Worm (Caenorhabditis elegans) whole organism, L4 larva: Measurements from ENCODE around the gene snet-1.
A peak's percentile ranks its signal among the peaks of the same experiment; 100 is the strongest.

Source experiments
- F10B5.3 ChIP-seq: sonication (generic microtip); optimal IDR thresholded peaks from 2 replicates; lab custom pipeline; 2016; ENCODE audit warnings: mild to moderate bottlenecking, missing genetic modification characterization, missing compliant biosample characterization
- F49E8.2 ChIP-seq: sonication (generic microtip); optimal IDR thresholded peaks from 2 replicates; lab custom pipeline; 2016; ENCODE audit warnings: missing compliant biosample characterization, mild to moderate bottlenecking, missing genetic modification characterization, borderline replicate concordance
- Y105C5A.15 ChIP-seq: fragments of 200-800 bp; sonication (Bioruptor generic); IDR thresholded peaks from 2 replicates; pipeline ENCODE4 v1.3.6; 2022; ENCODE audit warnings: missing genetic modification characterization, missing compliant biosample characterization
- Y75B8A.6 ChIP-seq: fragments of 200-800 bp; sonication (Bioruptor generic); IDR thresholded peaks from 2 replicates; pipeline ENCODE4 v1.3.6; 2022; ENCODE audit warnings: missing genetic modification reagents, missing genetic modification characterization, missing compliant biosample characterization
- ZK337.2 ChIP-seq: fragments of 200-800 bp; sonication (Bioruptor generic); IDR thresholded peaks from 2 replicates; pipeline ENCODE4 v1.3.6; 2022; ENCODE audit warnings: missing genetic modification reagents, missing genetic modification characterization, missing compliant biosample characterization
- aha-1 ChIP-seq: fragments of 150-350 bp; peaks from one replicate; lab custom pipeline; 2014; ENCODE audit warnings: missing biosample characterization, missing genetic modification characterization
- daf-8 ChIP-seq: fragments of 200-800 bp; sonication (Bioruptor generic); IDR thresholded peaks from 2 replicates; pipeline ENCODE4 v1.3.6; 2022; ENCODE audit warnings: missing genetic modification characterization, missing compliant biosample characterization
- dmd-6 ChIP-seq: fragments of 200-800 bp; sonication (Bioruptor generic); IDR thresholded peaks from 2 replicates; pipeline ENCODE4 v1.3.6; 2022; ENCODE audit warnings: missing genetic modification reagents, missing genetic modification characterization, missing compliant biosample characterization
- dmd-9 ChIP-seq: fragments of 200-800 bp; sonication (Bioruptor generic); IDR thresholded peaks from 2 replicates; pipeline ENCODE4 v1.3.6; 2022; ENCODE audit warnings: missing genetic modification reagents, missing genetic modification characterization, missing compliant biosample characterization
- dpl-1 ChIP-seq: fragments of 150-350 bp; optimal IDR thresholded peaks from 2 replicates; lab custom pipeline; 2014; ENCODE audit warnings: missing biosample characterization, missing genetic modification reagents, missing genetic modification characterization
- dve-1 ChIP-seq: sonication (generic microtip); optimal IDR thresholded peaks from 2 replicates; lab custom pipeline; 2017; ENCODE audit warnings: antibody characterized with exemption, mild to moderate bottlenecking, missing genetic modification characterization, missing compliant biosample characterization; ENCODE audit not compliant: insufficient read depth
- fkh-10 ChIP-seq: fragments of 150-350 bp; optimal IDR thresholded peaks from 2 replicates; lab custom pipeline; 2014; ENCODE audit warnings: missing biosample characterization, missing genetic modification reagents, missing genetic modification characterization
- hif-1 ChIP-seq, 2 experiments: sonication (generic microtip); optimal IDR thresholded peaks; 2 replicates each; lab custom pipeline; 2016 to 2017; ENCODE audit warnings: missing compliant biosample characterization in 2 of 2, missing genetic modification characterization in 2 of 2, missing genetic modification reagents in 2 of 2, missing genotype in 2 of 2, mild to moderate bottlenecking in 1 of 2
- hlh-11 ChIP-seq: fragments of 200-800 bp; sonication (Bioruptor generic); optimal IDR thresholded peaks from 2 replicates; lab custom pipeline; 2018; ENCODE audit warnings: mild to moderate bottlenecking, missing genetic modification characterization, missing compliant biosample characterization
- hlh-30 ChIP-seq: sonication (generic microtip); optimal IDR thresholded peaks from 2 replicates; lab custom pipeline; 2017; ENCODE audit warnings: antibody characterized with exemption, mild to moderate bottlenecking, missing genetic modification characterization, missing compliant biosample characterization; ENCODE audit not compliant: insufficient read depth
- hmg-1.1 ChIP-seq: fragments of 200-800 bp; sonication (Bioruptor generic); IDR thresholded peaks from 2 replicates; pipeline ENCODE4 v1.3.6; 2022; ENCODE audit warnings: missing genetic modification reagents, missing genetic modification characterization, missing compliant biosample characterization
- jun-1 ChIP-seq: fragments of 150-350 bp; optimal IDR thresholded peaks from 2 replicates; lab custom pipeline; 2014; ENCODE audit warnings: missing biosample characterization, missing genetic modification reagents, missing genetic modification characterization
- lin-38 ChIP-seq: fragments of 200-800 bp; sonication (Bioruptor generic); IDR thresholded peaks from 2 replicates; pipeline ENCODE4 v1.3.6; 2022; ENCODE audit warnings: missing genetic modification reagents, missing genetic modification characterization, missing compliant biosample characterization
- lin-39 ChIP-seq: fragments of 150-350 bp; optimal IDR thresholded peaks from 2 replicates; lab custom pipeline; 2014; ENCODE audit warnings: missing biosample characterization, missing genetic modification reagents, missing genetic modification characterization
- lsy-2 ChIP-seq, 2 experiments: fragments of 150-350 bp in 1 of 2; sonication (generic microtip) in 1 of 2; optimal IDR thresholded peaks; 2 replicates each; lab custom pipeline; 2014 to 2017; ENCODE audit warnings: missing biosample characterization in 2 of 2, missing genetic modification characterization in 2 of 2
- mdl-1 ChIP-seq, 2 experiments: fragments of 150-350 bp in 1 of 2; sonication (generic microtip) in 1 of 2; optimal IDR thresholded peaks; 2 replicates each; lab custom pipeline; 2014 to 2017; ENCODE audit warnings: missing biosample characterization in 2 of 2, missing genetic modification characterization in 2 of 2
- mep-1 ChIP-seq: fragments of 150-350 bp; sonication (generic microtip); optimal IDR thresholded peaks from 3 replicates; lab custom pipeline; 2014; ENCODE audit warnings: missing biosample characterization, missing genetic modification characterization
- mes-2 ChIP-seq: sonication (generic microtip); optimal IDR thresholded peaks from 2 replicates; lab custom pipeline; 2016; ENCODE audit warnings: missing genotype, mild to moderate bottlenecking, missing genetic modification characterization, missing compliant biosample characterization; ENCODE audit not compliant: poor library complexity, severe bottlenecking
- mxl-3 ChIP-seq: fragments of 200-800 bp; sonication (Bioruptor generic); optimal IDR thresholded peaks from 2 replicates; lab custom pipeline; 2018; ENCODE audit warnings: mild to moderate bottlenecking, missing genetic modification characterization, missing compliant biosample characterization
- nhr-10 ChIP-seq: fragments of 150-350 bp; optimal IDR thresholded peaks from 2 replicates; lab custom pipeline; 2014; ENCODE audit warnings: missing biosample characterization, missing genetic modification characterization
- nhr-11 ChIP-seq: fragments of 150-350 bp; optimal IDR thresholded peaks from 2 replicates; lab custom pipeline; 2014; ENCODE audit warnings: missing biosample characterization, missing genetic modification characterization
- nhr-28 ChIP-seq: fragments of 150-350 bp; optimal IDR thresholded peaks from 2 replicates; lab custom pipeline; 2014; ENCODE audit warnings: missing biosample characterization, missing genetic modification characterization
- nhr-6 ChIP-seq: fragments of 150-350 bp; optimal IDR thresholded peaks from 2 replicates; lab custom pipeline; 2014; ENCODE audit warnings: missing biosample characterization, missing genetic modification characterization
- nhr-76 ChIP-seq: fragments of 150-350 bp; optimal IDR thresholded peaks from 2 replicates; lab custom pipeline; 2014; ENCODE audit warnings: missing biosample characterization, missing genetic modification characterization
- nhr-77 ChIP-seq: fragments of 150-350 bp; optimal IDR thresholded peaks from 2 replicates; lab custom pipeline; 2014; ENCODE audit warnings: missing biosample characterization, missing genetic modification characterization
- php-3 ChIP-seq: fragments of 200-800 bp; sonication (Bioruptor generic); IDR thresholded peaks from 2 replicates; pipeline ENCODE4 v1.3.6; 2022; ENCODE audit warnings: missing genetic modification reagents, missing genetic modification characterization, missing compliant biosample characterization
- pqm-1 ChIP-seq: sonication (generic microtip); optimal IDR thresholded peaks from 2 replicates; lab custom pipeline; 2017; ENCODE audit warnings: missing biosample characterization, missing genetic modification characterization
- rbr-2 ChIP-seq: sonication (generic microtip); optimal IDR thresholded peaks from 2 replicates; lab custom pipeline; 2016; ENCODE audit warnings: missing genotype, missing genetic modification characterization, missing compliant biosample characterization
- set-16 ChIP-seq: fragments of 200-800 bp; sonication (Bioruptor generic); IDR thresholded peaks from 2 replicates; pipeline ENCODE4 v1.3.6; 2022; ENCODE audit warnings: missing genetic modification reagents, missing genetic modification characterization, missing compliant biosample characterization
- snpc-1.2 ChIP-seq: fragments of 200-800 bp; sonication (Bioruptor generic); IDR thresholded peaks from 2 replicates; pipeline ENCODE4 v1.3.6; 2022; ENCODE audit warnings: missing genetic modification reagents, missing genetic modification characterization, missing compliant biosample characterization
- spr-1 ChIP-seq: sonication (generic microtip); optimal IDR thresholded peaks from 2 replicates; lab custom pipeline; 2016; ENCODE audit warnings: mild to moderate bottlenecking, missing genetic modification characterization, missing compliant biosample characterization
- unc-39 ChIP-seq: sonication (generic microtip); optimal IDR thresholded peaks from 2 replicates; lab custom pipeline; 2017; ENCODE audit warnings: missing biosample characterization, missing genetic modification characterization
- unc-62 ChIP-seq, 3 experiments: fragments of 150-350 bp in 1 of 3; sonication (generic microtip); optimal IDR thresholded peaks in 2 of 3; peaks in 1 of 3; 1 replicate in 1 of 3; 2 replicates in 2 of 3; lab custom pipeline; 2014 to 2017; ENCODE audit warnings: missing biosample characterization in 3 of 3, missing genetic modification characterization in 3 of 3, missing genetic modification reagents in 3 of 3, missing genotype in 1 of 3
- zfp-3 ChIP-seq: fragments of 200-800 bp; sonication (Bioruptor generic); conservative IDR thresholded peaks from 2 replicates; pipeline ENCODE4 v1.3.6; 2022; ENCODE audit warnings: missing genetic modification reagents, missing genetic modification characterization, missing compliant biosample characterization
- zip-2 ChIP-seq: fragments of 150-350 bp; optimal IDR thresholded peaks from 2 replicates; lab custom pipeline; 2014; ENCODE audit warnings: missing biosample characterization, missing genetic modification characterization
- ztf-11 ChIP-seq: fragments of 150-350 bp; optimal IDR thresholded peaks from 2 replicates; lab custom pipeline; 2014; ENCODE audit warnings: missing biosample characterization, missing genetic modification characterization
- ztf-7 ChIP-seq: fragments of 150-350 bp; optimal IDR thresholded peaks from 2 replicates; lab custom pipeline; 2014; ENCODE audit warnings: missing biosample characterization, missing genetic modification characterization

Gene snet-1

DNA sequence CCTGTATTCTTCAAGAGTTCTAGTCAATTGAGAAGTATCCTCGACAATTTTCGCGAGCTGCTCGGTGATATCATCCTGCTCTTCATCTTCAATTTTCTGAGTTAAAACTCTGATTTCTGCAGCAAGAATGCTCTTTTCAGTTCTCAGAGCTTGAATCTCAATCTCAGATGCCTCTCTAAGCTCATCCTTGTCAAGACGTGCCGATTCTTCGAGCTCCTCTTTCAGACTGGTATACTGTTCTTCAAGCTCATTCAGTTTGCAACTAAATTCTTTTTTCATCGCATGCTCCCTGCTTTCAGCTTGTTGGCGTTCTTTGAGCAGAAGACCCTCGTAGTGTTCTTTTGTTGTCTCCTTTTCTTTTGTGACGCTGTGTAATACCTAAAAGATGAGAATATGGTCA is 17.7 kb upstream of the snet-1 start:
- TF ChIP-seq dmd-9 (no peak), unc-62 (GFP tag; optimal IDR thresholded peaks at IDR 0.05 in 1 of 2; lab: Kevin White, UChicago) (peak in 1 of 2 experiments; percentile 56), unc-62 (tag; optimal IDR thresholded peaks at IDR 0.05; lab: Kevin White, UChicago) (no peak)

DNA sequence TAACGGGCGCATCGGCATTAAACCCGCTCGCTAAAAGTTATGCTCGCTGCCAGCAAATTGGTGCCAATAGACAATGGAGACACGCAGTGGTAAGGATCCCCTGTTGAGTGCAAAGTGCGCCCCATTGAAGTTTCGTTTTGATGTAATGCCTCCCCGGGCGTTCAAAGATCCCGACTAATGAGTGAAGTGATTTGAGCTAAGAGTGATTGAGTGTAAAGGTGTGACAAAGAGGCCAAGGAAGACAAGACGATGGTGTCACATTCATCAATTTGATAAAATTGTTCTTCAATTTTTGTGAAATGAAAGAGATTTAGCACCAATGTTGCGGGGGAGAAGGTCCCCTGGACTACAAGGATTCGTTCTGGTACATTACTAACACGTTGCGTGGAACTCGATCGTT is 14.3 kb upstream of the snet-1 start:
- no peak for TF ChIP-seq jun-1 (tag; lab: Kevin White, UChicago)
- no peak for TF ChIP-seq Y75B8A.6 (GFP tag; lab: Robert Waterston, UW)
- no peak for TF ChIP-seq F49E8.2 (tag; lab: Kevin White, UChicago)
- TF ChIP-seq ZK337.2 (GFP tag; lab: Robert Waterston, UW) = no peak
- TF ChIP-seq nhr-76 = no peak
- TF ChIP-seq php-3 (GFP tag; lab: Robert Waterston, UW) = no peak
- no peak for TF ChIP-seq snpc-1.2 (GFP tag; lab: Robert Waterston, UW)
- TF ChIP-seq F10B5.3 (tag; lab: Kevin White, UChicago) = no peak
- no peak for TF ChIP-seq Y105C5A.15 (GFP tag; lab: Robert Waterston, UW)
- TF ChIP-seq ztf-7 = no peak
- TF ChIP-seq ztf-11 (tag; lab: Kevin White, UChicago) = no peak

DNA sequence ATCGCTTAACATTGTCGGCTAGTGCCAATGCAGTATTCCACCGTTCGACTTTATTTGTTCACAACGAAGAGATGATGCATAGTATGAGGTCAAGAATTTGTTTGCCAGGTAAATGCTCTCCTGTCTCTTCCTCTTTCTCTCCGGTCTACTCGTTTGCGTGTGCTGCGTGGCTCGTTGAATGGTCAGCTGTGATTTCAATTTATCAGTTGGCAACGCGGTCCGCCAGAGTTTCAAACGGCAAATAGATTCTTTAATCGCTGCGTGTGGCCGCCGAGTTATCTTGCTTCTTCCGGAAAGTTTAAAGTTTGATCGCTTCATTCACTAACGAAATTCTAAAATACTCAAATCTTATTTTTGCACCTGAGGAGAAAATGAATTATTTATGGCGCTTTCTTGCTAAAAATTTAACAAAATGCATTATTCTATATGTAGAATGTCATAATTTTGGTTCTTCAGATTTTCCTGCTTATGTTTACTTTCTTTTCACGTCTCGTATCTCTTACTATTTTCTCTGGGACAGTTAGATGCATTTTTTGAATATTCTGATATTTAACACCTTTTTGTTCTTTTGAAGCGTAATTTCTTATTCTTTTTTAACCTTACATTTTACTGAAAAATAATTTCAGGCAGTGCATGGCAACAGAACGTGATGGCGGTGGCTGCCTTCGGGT is 11.9 kb upstream of the snet-1 start, which contains the start of gene tsp-17:
Gene tsp-17 (plus strand): TSS at position 621 of the 671 bp plus-strand sequence.
- TF ChIP-seq aha-1 (peak; percentile 91), unc-39 (tag; lab: Kevin White, UChicago) (no peak), mes-2 (tag; lab: Kevin White, UChicago) (peak; percentile 15), spr-1 (tag; lab: Kevin White, UChicago) (no peak), nhr-10 (no peak)

DNA sequence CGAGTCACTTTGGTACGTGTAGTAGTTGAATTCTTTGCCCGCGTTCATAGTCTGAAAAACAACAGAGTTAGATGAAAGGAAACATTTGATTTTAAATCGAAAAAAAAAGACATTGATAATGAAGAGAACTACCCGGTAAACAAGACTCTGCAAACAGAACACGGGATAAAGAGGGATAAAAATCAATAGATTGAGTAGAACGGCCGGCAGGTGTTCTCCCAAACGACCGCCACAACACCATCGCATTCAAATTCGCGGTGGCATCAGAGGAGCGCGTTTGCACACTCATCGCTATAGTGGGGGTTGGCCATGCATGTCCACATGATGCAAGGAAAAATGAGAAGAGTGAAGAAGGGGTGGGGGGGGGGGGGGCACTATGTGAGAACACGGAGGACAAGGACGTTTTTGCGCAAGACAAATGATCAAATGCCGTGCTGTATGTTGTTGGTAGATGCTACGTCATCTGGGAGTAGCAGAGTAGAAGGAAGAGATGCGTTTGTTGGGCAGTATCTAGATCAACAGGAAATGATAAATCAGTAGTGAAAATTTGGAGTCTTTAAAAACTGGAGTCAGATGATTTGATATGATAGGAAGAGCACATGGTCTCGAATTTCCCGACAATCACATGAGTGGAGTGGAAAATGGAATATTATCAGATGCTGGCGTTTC is 9.9 kb upstream of the snet-1 start, which contains the start of gene tag-52:
Gene tag-52 (minus strand): TSS at position 51 of the 669 bp plus-strand sequence.
- no peak for TF ChIP-seq lin-39 (tag; lab: Kevin White, UChicago)
- TF ChIP-seq mdl-1 (tag; optimal IDR thresholded peaks at IDR 0.05; lab: Kevin White, UChicago) = peak in 1 of 2 experiments; percentile 32
- TF ChIP-seq mep-1 (tag; lab: Kevin White, UChicago) = peak; percentile 60
- TF ChIP-seq lin-38 = peak; percentile 64
- no peak for TF ChIP-seq zfp-3 (GFP tag; lab: Robert Waterston, UW)
- peak; percentile 83 for TF ChIP-seq hlh-11 (tag; lab: Kevin White, UChicago)
- TF ChIP-seq fkh-10 (GFP tag; lab: Kevin White, UChicago) = no peak
- TF ChIP-seq hif-1 (tag; optimal IDR thresholded peaks at IDR 0.05; lab: Kevin White, UChicago) = peak in 1 of 2 experiments; percentile 32
- peak; percentile 9 for TF ChIP-seq pqm-1
- TF ChIP-seq hmg-1.1 = peak; percentile 57; the same call in 1 of the 2 replicates
- peak in 1 of 2 experiments; percentile 82 for TF ChIP-seq unc-62 (GFP tag; optimal IDR thresholded peaks at IDR 0.05 in 1 of 2; lab: Kevin White, UChicago)
- TF ChIP-seq unc-62 (tag; optimal IDR thresholded peaks at IDR 0.05; lab: Kevin White, UChicago) = no peak
- TF ChIP-seq dmd-6 (GFP tag; lab: Robert Waterston, UW) = peak; percentile 47; the same call in 1 of the 2 replicates
- peak; percentile 35 for TF ChIP-seq nhr-77 (tag; lab: Kevin White, UChicago)
- TF ChIP-seq nhr-11 (tag; lab: Kevin White, UChicago) = peak; percentile 13
- TF ChIP-seq mxl-3 = peak; percentile 74
- TF ChIP-seq zip-2 (tag; lab: Kevin White, UChicago) = no peak
- peak in 1 of 2 experiments; percentile 48 for TF ChIP-seq lsy-2 (tag; optimal IDR thresholded peaks at IDR 0.05; lab: Kevin White, UChicago)
- peak; percentile 35 for TF ChIP-seq dpl-1 (GFP tag; lab: Kevin White, UChicago)
- TF ChIP-seq hlh-30 (tag; lab: Kevin White, UChicago) = peak; percentile 81
- TF ChIP-seq set-16 (GFP tag; lab: Robert Waterston, UW) = peak; percentile 27; the same call in 1 of the 2 replicates
- TF ChIP-seq nhr-6 = peak; percentile 32
- peak; percentile 51 for TF ChIP-seq dve-1 (tag; lab: Kevin White, UChicago)
- no peak for TF ChIP-seq daf-8 (GFP tag; lab: Robert Waterston, UW)
- peak; percentile 16 for TF ChIP-seq rbr-2 (tag; lab: Kevin White, UChicago)
- peak; percentile 84 for TF ChIP-seq nhr-28 (tag; lab: Kevin White, UChicago)
